Fruit fly (Drosophila melanogaster): ENCODE measurements around the gene AnxB10.
A peak's percentile ranks its signal among the peaks of the same experiment; 100 is the strongest.

The AnxB10 gene

dm6 chrX:20159679-20160140 is 13.6 kb downstream of the AnxB10 start, which contains the start of gene Rab35 (continued):
- no peak for TF ChIP-seq CG9609 (GFP tag; optimal IDR thresholded peaks at IDR 0.05)
- no peak for TF ChIP-seq Awh (GFP tag; IDR thresholded peaks at IDR 0.05)
- TF ChIP-seq gem (tag; optimal IDR thresholded peaks at IDR 0.05): peak; percentile 41
- no peak for TF ChIP-seq CG12299 (tag; optimal IDR thresholded peaks at IDR 0.05)
- no peak for TF ChIP-seq toy (GFP tag; IDR thresholded peaks at IDR 0.05)
- peak; percentile 77 for TF ChIP-seq pzg (GFP tag; optimal IDR thresholded peaks at IDR 0.05)
- TF ChIP-seq HmgZ (tag; optimal IDR thresholded peaks at IDR 0.05): peak; percentile 40
- no peak for TF ChIP-seq Fer2 (tag; optimal IDR thresholded peaks at IDR 0.05)
- no peak for TF ChIP-seq CG11723 (GFP tag; optimal IDR thresholded peaks at IDR 0.05)
- TF ChIP-seq CG13123 (GFP tag; optimal IDR thresholded peaks at IDR 0.05): no peak
- TF ChIP-seq mam (GFP tag; optimal IDR thresholded peaks at IDR 0.05): peak; percentile 37
- no peak for TF ChIP-seq tup (GFP tag; optimal IDR thresholded peaks at IDR 0.05)
- no peak for TF ChIP-seq gcm (GFP tag; optimal IDR thresholded peaks at IDR 0.05)
- no peak for TF ChIP-seq CG11696 (GFP tag; IDR thresholded peaks at IDR 0.05)
- no peak for TF ChIP-seq danr (GFP tag; IDR thresholded peaks at IDR 0.05)
- TF ChIP-seq CG42726 (GFP tag; IDR thresholded peaks at IDR 0.05; ENCODE audit: partially characterized antibody): peak; percentile 84; the same call in 1 of the 2 replicates
- peak; percentile 91 for TF ChIP-seq Bgb (GFP tag; IDR thresholded peaks at IDR 0.05; ENCODE audit: partially characterized antibody)
- TF ChIP-seq CG6654 (GFP tag; optimal IDR thresholded peaks at IDR 0.05): no peak
- no peak for TF ChIP-seq CG3726 (GFP tag; IDR thresholded peaks at IDR 0.05)
- no peak for TF ChIP-seq CG4730 (GFP tag; IDR thresholded peaks at IDR 0.05)
- no peak for TF ChIP-seq CG16815 (GFP tag; optimal IDR thresholded peaks at IDR 0.05)
- no peak for TF ChIP-seq Antp (GFP tag; optimal IDR thresholded peaks at IDR 0.05)
- TF ChIP-seq CG1602 (GFP tag; optimal IDR thresholded peaks at IDR 0.05): no peak
- peak; percentile 2 for TF ChIP-seq Dip3 (GFP tag; optimal IDR thresholded peaks at IDR 0.05)
- no peak for TF ChIP-seq Deaf1 (tag; optimal IDR thresholded peaks at IDR 0.05)
- TF ChIP-seq Drgx (GFP tag; IDR thresholded peaks at IDR 0.05): no peak
- no peak for TF ChIP-seq sima (GFP tag; optimal IDR thresholded peaks at IDR 0.05)
- TF ChIP-seq E2f2 (GFP tag; IDR thresholded peaks at IDR 0.05): peak; percentile 90
- peak; percentile 10 for TF ChIP-seq CG9797 (GFP tag; optimal IDR thresholded peaks at IDR 0.05)
- TF ChIP-seq E2f1 (GFP tag; IDR thresholded peaks at IDR 0.05): no peak
- no peak for TF ChIP-seq CG7372 (GFP tag; IDR thresholded peaks at IDR 0.05)
- no peak for TF ChIP-seq Bteb2 (GFP tag; optimal IDR thresholded peaks at IDR 0.05)
- peak; percentile 38 for TF ChIP-seq CG8290 (GFP tag; optimal IDR thresholded peaks at IDR 0.05)
- TF ChIP-seq CG8290 (tag; optimal IDR thresholded peaks at IDR 0.05): no peak
- no peak for TF ChIP-seq CG12155 (GFP tag; optimal IDR thresholded peaks at IDR 0.05)
- TF ChIP-seq inv (GFP tag; IDR thresholded peaks at IDR 0.05; ENCODE audit: partially characterized antibody): peak; percentile 95
- no peak for TF ChIP-seq ara (GFP tag; IDR thresholded peaks at IDR 0.05)
- TF ChIP-seq fru (optimal IDR thresholded peaks at IDR 0.05): no peak
- no peak for TF ChIP-seq CG6272 (GFP tag; IDR thresholded peaks at IDR 0.05)
- TF ChIP-seq pfk (GFP tag; optimal IDR thresholded peaks at IDR 0.05): no peak
- no peak for TF ChIP-seq chif (GFP tag; optimal IDR thresholded peaks at IDR 0.05)
- no peak for TF ChIP-seq CG10321 (GFP tag; IDR thresholded peaks at IDR 0.05)
- TF ChIP-seq CG33213 (GFP tag; optimal IDR thresholded peaks at IDR 0.05): no peak
- no peak for TF ChIP-seq CG7987 (GFP tag; optimal IDR thresholded peaks at IDR 0.05)
- no peak for TF ChIP-seq Doc2 (GFP tag; IDR thresholded peaks at IDR 0.05)
- TF ChIP-seq Spps (tag; optimal IDR thresholded peaks at IDR 0.05): no peak
- peak; percentile 91 for TF ChIP-seq Opbp (GFP tag; IDR thresholded peaks at IDR 0.05; ENCODE audit: partially characterized antibody)
- TF ChIP-seq HLH54F (GFP tag; optimal IDR thresholded peaks at IDR 0.05): peak; percentile 4
- TF ChIP-seq chinmo (GFP tag; IDR thresholded peaks at IDR 0.05; ENCODE audit: partially characterized antibody): peak; percentile 72; the same call in 1 of the 4 replicates
- no peak for TF ChIP-seq Hr39 (optimal IDR thresholded peaks at IDR 0.05)
- TF ChIP-seq CG15601 (tag; optimal IDR thresholded peaks at IDR 0.05): no peak
- TF ChIP-seq fu2 (GFP tag; optimal IDR thresholded peaks at IDR 0.05): no peak
- TF ChIP-seq twi (tag; optimal IDR thresholded peaks at IDR 0.05): no peak

Measured in whole organism, embryonic.